Worm (Caenorhabditis elegans): ENCODE results near the gene ver-4.

Gene ver-4

DNA sequence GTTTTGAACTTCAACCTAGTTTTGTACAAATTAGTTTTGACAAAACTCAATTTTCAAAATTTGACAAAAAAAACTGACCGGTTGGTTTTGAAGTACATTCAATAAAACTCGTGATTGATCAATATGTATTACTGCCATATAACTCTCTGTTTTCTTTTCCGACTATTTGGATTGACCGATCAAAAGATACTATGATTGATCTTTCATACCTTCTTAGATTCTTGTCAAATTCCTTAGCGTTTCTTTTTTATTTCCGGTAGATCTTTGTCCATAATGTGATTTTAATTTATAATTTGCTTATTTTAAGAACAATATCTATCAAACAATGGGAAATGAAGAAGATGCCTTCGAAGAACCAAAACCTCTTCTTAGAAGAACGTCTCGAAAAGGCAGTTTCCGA lies 30.2 kb downstream of the ver-4 start, which contains the start of gene F58A3.3:
Gene F58A3.3 (plus strand): TSS at position 301 of the 400 bp plus-strand sequence.
- TF ChIP-seq unc-62 (GFP tag; optimal IDR thresholded peaks at IDR 0.05): no peak

DNA sequence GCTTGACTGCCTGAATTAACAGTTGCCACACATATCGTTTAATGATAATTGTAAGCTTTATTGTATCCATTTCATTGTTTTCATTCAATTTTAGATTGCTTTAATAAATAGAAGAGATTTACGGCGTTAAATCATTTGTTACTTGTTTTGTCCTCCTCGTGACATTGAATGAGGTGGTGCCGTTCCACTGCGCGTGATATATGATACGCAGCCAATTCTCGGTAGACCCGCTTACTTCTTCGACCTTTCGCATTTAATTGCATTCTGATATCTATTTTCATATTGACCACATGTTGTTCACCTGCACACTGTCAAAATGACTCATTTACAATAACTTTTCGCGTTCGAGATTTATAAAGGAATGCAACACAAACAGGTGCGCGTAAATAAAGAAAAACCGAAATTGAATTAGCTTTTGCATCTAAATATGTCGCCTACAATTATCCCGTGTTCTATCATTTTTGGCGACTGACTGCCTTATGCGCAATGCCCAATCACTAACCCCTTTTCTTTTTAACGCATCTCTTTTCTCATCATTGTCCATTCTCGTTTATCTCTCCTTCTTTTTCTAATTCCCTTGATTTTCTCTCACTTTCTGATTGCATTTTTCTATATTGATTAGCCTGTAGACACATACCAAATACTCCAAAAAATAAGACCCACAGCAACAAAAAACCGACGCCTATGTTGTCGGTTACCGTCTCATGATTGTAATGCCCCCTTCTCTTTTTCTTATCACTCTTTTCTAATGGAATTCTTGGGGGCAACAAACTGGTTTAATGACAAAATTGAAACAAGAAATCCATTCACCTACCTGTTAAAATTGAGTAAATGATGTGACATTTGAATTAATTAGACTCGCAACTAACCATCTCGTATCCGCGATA lies 32.5 kb downstream of the ver-4 start:
- TF ChIP-seq unc-62 (GFP tag; optimal IDR thresholded peaks at IDR 0.05): no peak

DNA sequence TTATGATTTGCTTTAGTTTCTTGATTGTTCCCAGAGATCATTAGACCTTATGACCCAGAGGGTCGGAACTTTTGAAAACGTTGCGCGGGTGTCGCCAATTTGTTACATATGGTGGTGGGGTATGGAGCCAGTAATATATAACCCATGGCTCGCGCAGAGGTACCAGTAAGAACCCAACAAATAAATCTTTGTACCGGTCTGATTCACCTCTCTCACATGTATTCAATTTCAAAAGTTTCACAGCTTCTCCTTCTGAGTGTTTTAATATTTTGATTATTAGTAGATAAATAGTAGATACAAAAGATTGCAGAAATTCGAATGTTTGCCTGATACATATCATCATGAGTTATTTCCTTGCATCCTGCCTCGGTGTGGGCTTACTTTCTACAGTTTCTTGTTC lies 33.9 kb downstream of the ver-4 start, which contains the start of gene egl-15:
Gene egl-15 (plus strand): TSS at position 301 of the 400 bp plus-strand sequence.
- no peak for TF ChIP-seq unc-62 (GFP tag; optimal IDR thresholded peaks at IDR 0.05)

DNA sequence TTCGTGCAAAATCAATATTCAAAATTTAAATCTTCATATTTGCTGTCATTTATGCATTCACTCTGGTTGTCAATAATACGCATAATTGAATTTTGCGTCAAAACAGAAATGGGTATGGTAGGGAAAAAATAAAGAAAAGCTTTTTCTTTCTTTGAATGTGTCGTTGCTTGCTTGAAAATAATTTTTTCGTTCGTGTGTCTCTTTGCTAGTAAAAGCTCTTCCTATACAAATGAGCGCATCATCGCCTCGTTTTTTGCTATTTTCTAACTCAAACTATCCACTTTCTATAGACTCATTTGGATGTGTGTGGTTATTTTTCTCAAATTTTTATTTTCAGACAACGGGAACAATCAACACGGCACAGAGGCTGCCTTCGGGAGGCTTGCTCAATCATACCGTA lies 46.5 kb downstream of the ver-4 start, which contains the start of gene ldb-1:
Gene ldb-1 (plus strand): TSS at position 301 of the 400 bp plus-strand sequence.
- TF ChIP-seq unc-62 (GFP tag; optimal IDR thresholded peaks at IDR 0.05): no peak

DNA sequence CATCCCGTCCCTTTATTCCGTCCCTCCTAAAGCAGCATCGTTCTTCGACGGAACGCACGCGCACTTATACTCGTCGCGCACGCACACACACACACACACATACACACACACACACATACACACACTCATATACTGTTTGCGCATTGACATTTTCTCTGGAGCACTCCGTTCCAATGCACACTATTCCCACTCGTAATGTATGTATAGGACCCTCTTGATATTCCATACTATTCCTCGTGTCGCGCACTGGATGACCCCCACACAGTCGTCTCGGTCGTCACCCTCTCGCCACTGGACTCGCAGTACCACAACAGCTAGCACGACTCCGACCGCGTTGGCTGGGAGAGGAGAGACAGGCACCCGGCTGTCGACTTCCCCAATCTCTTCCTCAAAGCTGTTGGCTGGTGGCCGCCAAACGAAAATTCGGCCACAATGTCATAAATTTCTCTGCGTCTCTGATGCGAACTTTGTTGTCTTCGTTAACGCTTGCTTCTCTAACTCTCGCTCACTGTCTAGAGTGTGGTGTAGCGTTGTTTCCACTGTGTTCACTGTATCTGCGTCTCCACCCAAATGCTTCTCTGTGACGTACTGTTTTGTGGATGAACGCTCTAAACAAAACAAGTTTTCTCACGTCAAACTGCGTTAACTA lies 49.0 kb downstream of the ver-4 start:
- TF ChIP-seq unc-62 (GFP tag; optimal IDR thresholded peaks at IDR 0.05): no peak

DNA sequence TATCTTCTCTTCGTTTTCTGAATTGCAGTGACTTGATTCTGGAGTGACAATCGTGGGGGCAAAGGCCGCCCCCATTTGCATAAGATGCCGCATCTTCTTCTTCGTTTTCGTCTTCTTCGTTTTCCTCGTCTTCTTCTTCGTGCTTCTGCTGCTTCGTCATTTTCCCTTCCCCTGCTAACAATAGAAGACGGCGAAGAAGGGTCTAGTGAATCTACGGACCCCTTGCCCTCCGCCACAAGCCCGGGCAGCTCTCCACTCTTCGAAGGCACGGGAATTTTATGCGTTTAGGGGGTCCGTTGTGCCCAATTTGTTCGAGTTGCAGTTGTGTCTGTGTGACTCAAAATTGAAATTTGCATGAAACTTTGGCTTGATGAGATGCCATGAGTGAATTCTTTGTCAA lies 49.7 kb downstream of the ver-4 start:
- TF ChIP-seq unc-62 (GFP tag; optimal IDR thresholded peaks at IDR 0.05): no peak

DNA sequence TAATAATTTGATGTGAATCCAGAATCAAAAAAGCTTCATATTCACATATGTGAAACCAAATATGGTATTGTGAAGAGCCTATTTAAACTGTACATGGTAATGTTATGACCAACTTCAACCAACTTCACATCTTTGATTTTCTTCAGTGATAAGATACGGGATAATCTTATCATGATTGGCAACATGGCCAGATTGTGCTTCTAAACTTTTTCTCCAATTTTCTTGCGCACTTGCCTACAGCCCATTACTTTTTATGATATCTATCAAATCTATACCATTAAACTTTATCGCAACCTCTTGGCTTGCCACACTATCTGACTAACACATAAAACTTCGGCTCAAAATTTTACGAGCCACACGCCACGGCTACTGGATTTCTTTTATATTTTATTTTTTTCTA lies 50.3 kb downstream of the ver-4 start:
- no peak for TF ChIP-seq unc-62 (GFP tag; optimal IDR thresholded peaks at IDR 0.05)

DNA sequence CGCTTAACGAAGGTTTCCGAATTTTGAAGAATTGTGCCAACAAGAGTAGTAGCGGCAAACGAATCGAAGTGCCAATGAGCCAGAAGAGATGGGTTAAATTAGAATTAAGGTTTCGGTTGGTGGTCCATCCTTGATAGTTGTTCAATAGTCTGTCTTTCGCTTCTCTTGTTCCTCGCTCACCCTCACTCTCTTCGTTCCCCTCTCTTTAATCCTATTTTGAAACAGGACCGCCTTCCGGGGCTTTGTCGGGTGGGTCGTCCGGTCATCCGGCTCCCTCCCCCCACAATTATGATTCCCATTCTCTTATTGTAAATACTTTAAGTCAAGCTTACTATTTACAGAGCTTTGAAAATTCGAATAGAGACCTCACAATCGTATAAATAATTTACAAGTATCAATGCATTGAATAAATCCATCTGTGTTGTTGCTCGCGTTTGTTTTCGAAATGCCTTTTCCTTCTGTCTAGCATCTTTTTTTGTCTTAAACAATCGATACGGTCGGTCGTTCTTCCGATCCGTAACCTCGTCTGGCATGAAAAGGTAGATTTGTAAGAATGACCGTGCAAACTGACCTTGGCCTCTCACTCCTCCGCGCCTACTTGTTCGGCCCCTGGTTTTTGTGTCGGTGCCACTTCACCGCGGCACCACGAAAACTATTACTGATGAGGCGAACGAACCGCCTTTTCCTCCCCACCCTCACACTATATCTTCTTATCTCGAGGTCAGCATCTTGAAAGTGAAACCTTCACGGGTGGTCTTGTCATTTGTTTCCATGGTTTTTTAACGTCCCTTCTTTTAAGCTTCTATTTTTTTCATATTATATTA lies 51.2 kb downstream of the ver-4 start:
- TF ChIP-seq unc-62 (GFP tag; optimal IDR thresholded peaks at IDR 0.05): no peak

DNA sequence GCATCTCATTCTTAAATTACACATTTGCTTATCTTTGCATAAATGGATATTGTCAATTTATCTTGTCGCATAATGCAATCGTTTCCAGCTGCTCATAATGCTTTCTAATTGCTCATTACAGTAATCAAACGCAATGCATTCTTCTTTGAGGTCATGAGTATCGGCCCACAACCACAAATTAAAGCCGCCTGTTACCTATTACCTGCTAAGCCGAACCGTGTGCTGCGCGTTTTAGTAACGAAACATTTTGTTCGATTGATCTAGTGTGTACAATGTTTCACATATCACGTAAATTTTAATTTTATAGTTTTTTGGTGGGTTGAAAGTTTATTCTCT lies 51.8 kb downstream of the ver-4 start:
- TF ChIP-seq unc-62 (GFP tag; optimal IDR thresholded peaks at IDR 0.05): no peak

DNA sequence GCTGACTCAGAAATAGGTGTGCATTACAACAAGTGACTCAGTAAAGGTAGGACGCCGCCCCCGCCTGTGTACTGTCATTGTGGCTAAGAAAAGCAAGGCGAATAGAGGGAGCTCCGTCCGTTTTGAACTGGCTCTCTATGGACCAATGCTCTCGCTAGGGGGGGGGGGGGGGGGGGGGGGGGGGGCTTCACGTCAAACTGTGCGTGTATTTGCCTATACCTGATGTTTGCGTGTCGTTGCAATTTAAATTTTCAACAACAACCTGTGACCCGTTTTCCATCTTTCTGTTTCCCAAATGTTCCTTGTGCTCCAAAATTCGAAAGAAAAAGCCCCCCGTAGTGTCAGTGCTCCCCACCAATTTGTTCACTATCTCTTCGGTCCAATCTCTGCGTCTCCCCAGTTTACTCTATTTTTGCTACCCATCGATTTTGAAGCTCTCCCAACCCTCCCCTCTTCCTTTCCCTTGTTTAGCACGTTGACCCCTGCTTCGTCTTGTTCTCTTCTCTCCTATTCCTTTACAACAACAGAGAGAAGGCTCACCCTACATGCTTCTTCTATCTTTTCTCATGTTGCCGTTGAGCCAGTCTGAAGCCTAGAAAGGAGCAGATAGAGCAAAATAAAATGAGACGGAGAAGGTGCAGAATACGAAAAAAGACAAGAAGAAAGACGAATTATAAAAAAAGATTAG lies 52.4 kb downstream of the ver-4 start:
- TF ChIP-seq unc-62 (GFP tag; optimal IDR thresholded peaks at IDR 0.05): no peak

DNA sequence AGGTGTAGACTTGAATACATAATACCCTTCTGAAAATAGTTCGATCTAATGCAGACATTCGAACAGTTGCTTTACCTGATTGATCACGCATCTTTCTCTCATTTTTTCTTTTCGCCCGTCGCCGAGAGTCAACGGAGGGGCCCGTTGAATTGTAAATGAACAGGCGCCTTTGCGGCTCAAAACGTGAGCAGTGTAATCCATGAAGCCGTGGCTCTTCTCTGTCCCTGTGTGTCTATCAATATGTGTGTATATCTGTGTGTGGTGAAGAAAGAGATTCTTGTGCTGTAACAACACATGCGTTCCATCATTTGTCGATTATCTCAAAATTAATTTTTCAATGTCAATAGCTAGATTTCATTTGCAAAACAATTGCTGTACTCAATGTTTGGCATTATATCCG lies 53.4 kb downstream of the ver-4 start:
- no peak for TF ChIP-seq unc-62 (GFP tag; optimal IDR thresholded peaks at IDR 0.05)

DNA sequence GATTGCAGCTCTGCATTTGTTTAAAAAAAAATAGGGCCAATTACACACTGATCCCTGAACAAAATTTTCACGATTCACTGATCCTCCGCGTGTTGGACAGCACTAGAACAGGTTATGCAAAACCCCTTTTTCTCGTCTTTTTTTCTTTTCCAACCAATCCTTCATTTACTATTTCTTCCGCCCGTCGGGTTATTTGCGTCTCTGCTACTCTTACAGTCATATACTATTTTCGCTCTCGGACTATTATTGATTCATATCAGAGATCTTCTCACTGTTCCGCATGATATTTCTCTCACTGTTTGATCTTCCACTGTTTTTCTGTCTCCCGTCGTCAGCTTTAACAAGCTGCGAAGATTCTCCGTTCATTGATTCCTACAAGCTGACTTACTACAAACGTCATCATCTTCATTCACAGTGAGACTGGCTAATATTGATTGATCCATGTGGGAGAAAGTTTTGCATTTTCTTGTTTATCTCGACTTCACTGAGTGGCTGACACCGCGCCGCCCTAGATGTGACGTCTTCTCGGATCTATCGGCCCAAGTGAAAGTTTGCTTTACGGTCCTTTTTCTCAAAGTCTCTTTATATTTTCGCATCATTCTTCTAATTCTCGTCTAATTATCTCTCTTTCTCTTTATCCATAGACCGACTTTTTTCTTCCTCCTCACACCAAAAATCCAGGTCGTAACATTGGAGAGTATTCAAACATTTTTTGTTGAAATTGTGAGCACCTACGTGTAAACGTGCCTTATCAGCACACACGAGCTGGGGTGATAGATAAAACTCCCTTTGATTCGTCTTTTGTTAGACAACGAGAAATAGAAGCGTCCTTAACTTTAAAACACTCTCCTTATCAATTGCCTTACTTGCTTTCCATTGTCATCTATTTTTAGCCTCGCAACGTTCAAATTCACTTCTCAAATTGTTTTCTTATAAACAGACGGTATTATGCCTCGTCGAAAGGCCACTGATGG lies 54.2 kb downstream of the ver-4 start:
- TF ChIP-seq unc-62 (GFP tag; optimal IDR thresholded peaks at IDR 0.05): no peak
